Fruit fly (Drosophila melanogaster): ENCODE results near the gene Tango6.

The Tango6 gene

dm6 chr2L:19014881-19015366 is 46.1 kb downstream of the Tango6 start (continued):
- no peak for TF ChIP-seq lmd (GFP tag; IDR thresholded peaks at IDR 0.05)
- TF ChIP-seq CG17361 (GFP tag; IDR thresholded peaks at IDR 0.05) = no peak
- no peak for TF ChIP-seq Dad (GFP tag; optimal IDR thresholded peaks at IDR 0.05)
- no peak for TF ChIP-seq zfh2 (GFP tag; optimal IDR thresholded peaks at IDR 0.05)
- no peak for TF ChIP-seq CG17385 (GFP tag; optimal IDR thresholded peaks at IDR 0.05)
- TF ChIP-seq lab (GFP tag; optimal IDR thresholded peaks at IDR 0.05) = peak; percentile 38
- TF ChIP-seq CG9817 (tag; optimal IDR thresholded peaks at IDR 0.05) = no peak
- TF ChIP-seq CG2875 (GFP tag; optimal IDR thresholded peaks at IDR 0.05) = no peak
- no peak for TF ChIP-seq CG1024 (GFP tag; IDR thresholded peaks at IDR 0.05)
- no peak for TF ChIP-seq CG13624 (GFP tag; optimal IDR thresholded peaks at IDR 0.05)
- peak; percentile 31 for TF ChIP-seq CG12104 (GFP tag; optimal IDR thresholded peaks at IDR 0.05)
- no peak for TF ChIP-seq CG18011 (GFP tag; optimal IDR thresholded peaks at IDR 0.05)
- TF ChIP-seq Dip2 (GFP tag; IDR thresholded peaks at IDR 0.05) = no peak
- TF ChIP-seq CG9797 (GFP tag; optimal IDR thresholded peaks at IDR 0.05) = no peak
- TF ChIP-seq esg (GFP tag; conservative IDR thresholded peaks at IDR 0.05) = 0 out of 2 replicates have a peak, but pooled peaks have one; percentile 2
- TF ChIP-seq CG4282 (GFP tag; optimal IDR thresholded peaks at IDR 0.05) = no peak
- TF ChIP-seq pho (GFP tag; optimal IDR thresholded peaks at IDR 0.05) = no peak
- TF ChIP-seq CG7372 (GFP tag; IDR thresholded peaks at IDR 0.05) = no peak
- no peak for TF ChIP-seq CG17359 (tag; optimal IDR thresholded peaks at IDR 0.05)
- no peak for TF ChIP-seq tx (GFP tag; optimal IDR thresholded peaks at IDR 0.05)
- TF ChIP-seq oc (tag; optimal IDR thresholded peaks at IDR 0.05) = no peak
- TF ChIP-seq lilli (GFP tag; optimal IDR thresholded peaks at IDR 0.05) = peak; percentile 24
- TF ChIP-seq ken (GFP tag; IDR thresholded peaks at IDR 0.05) = no peak
- no peak for TF ChIP-seq CG34422 (GFP tag; IDR thresholded peaks at IDR 0.05)
- TF ChIP-seq CG1603 (tag; optimal IDR thresholded peaks at IDR 0.05) = no peak
- no peak for TF ChIP-seq Rfx (GFP tag; IDR thresholded peaks at IDR 0.05)
- peak; percentile 44 for TF ChIP-seq Ets65A (GFP tag)
- TF ChIP-seq CG4617 (GFP tag; optimal IDR thresholded peaks at IDR 0.05; ENCODE audit: borderline replicate concordance) = no peak
- TF ChIP-seq CG10147 (GFP tag; optimal IDR thresholded peaks at IDR 0.05) = no peak
- TF ChIP-seq CoRest (tag; optimal IDR thresholded peaks at IDR 0.05) = no peak
- no peak for TF ChIP-seq btn (GFP tag; optimal IDR thresholded peaks at IDR 0.05)
- peak; percentile 5 for TF ChIP-seq abd-A (tag; optimal IDR thresholded peaks at IDR 0.05)
- no peak for TF ChIP-seq sna (GFP tag; IDR thresholded peaks at IDR 0.05; ENCODE audit: partially characterized antibody)
- no peak for TF ChIP-seq CG4707 (GFP tag; optimal IDR thresholded peaks at IDR 0.05)
- 0 out of 2 replicates have a peak, but pooled peaks have one; percentile 2 for TF ChIP-seq sob (GFP tag; IDR thresholded peaks at IDR 0.05)
- TF ChIP-seq dysf (GFP tag; IDR thresholded peaks at IDR 0.05) = no peak
- no peak for TF ChIP-seq HLH4C (GFP tag; IDR thresholded peaks at IDR 0.05; ENCODE audit: partially characterized antibody)
- no peak for TF ChIP-seq HLHmδ (GFP tag; optimal IDR thresholded peaks at IDR 0.05)
- no peak for TF ChIP-seq Mrtf (GFP tag; IDR thresholded peaks at IDR 0.05)
- TF ChIP-seq Hey (tag; optimal IDR thresholded peaks at IDR 0.05) = peak; percentile 71
- no peak for TF ChIP-seq CG12236 (GFP tag; optimal IDR thresholded peaks at IDR 0.05)
- no peak for TF ChIP-seq Oli (tag; optimal IDR thresholded peaks at IDR 0.05)
- TF ChIP-seq chinmo (GFP tag; IDR thresholded peaks at IDR 0.05; ENCODE audit: partially characterized antibody) = no peak
- TF ChIP-seq CG2889 (GFP tag; IDR thresholded peaks at IDR 0.05) = 0 out of 3 replicates have a peak, but pooled peaks have one; percentile 10
- no peak for TF ChIP-seq CG13123 (GFP tag; optimal IDR thresholded peaks at IDR 0.05)
- TF ChIP-seq croc (GFP tag; conservative IDR thresholded peaks at IDR 0.05) = 0 out of 3 replicates have a peak, but pooled peaks have one; percentile 4
- TF ChIP-seq CG7357 (GFP tag; IDR thresholded peaks at IDR 0.05) = no peak
- TF ChIP-seq zfh1 (GFP tag; IDR thresholded peaks at IDR 0.05) = no peak
- TF ChIP-seq CG8089 (GFP tag; optimal IDR thresholded peaks at IDR 0.05) = no peak
- no peak for TF ChIP-seq CG9609 (GFP tag; optimal IDR thresholded peaks at IDR 0.05)
- TF ChIP-seq Dll (GFP tag; IDR thresholded peaks at IDR 0.05; ENCODE audit: partially characterized antibody) = no peak
